Worm (Caenorhabditis elegans) whole organism, L3 larva: Measurements from ENCODE around the gene str-73.

Source experiments
- ama-1 ChIP-seq: fragments of 150-350 bp; optimal IDR thresholded peaks from 2 replicates; lab custom pipeline; 2018
- ceh-16 ChIP-seq: sonication (generic microtip); optimal IDR thresholded peaks from 2 replicates; lab custom pipeline; 2017; ENCODE audit warnings: missing biosample characterization, missing genetic modification characterization
- daf-12 ChIP-seq: fragments of 150-350 bp; optimal IDR thresholded peaks from 2 replicates; lab custom pipeline; 2014; ENCODE audit warnings: missing biosample characterization, missing genetic modification reagents, missing genetic modification characterization
- egl-5 ChIP-seq: fragments of 150-350 bp; optimal IDR thresholded peaks from 2 replicates; lab custom pipeline; 2017; ENCODE audit warnings: missing biosample characterization, missing genetic modification reagents, missing genetic modification characterization, inconsistent platforms
- jun-1 ChIP-seq: fragments of 150-350 bp; optimal IDR thresholded peaks from 2 replicates; lab custom pipeline; 2014; ENCODE audit warnings: missing biosample characterization, missing genetic modification reagents, missing genetic modification characterization
- mdl-1 ChIP-seq: fragments of 150-350 bp; optimal IDR thresholded peaks from 2 replicates; lab custom pipeline; 2014; ENCODE audit warnings: missing biosample characterization, missing genetic modification characterization
- tbx-2 ChIP-seq: sonication (generic microtip); optimal IDR thresholded peaks from 2 replicates; lab custom pipeline; 2016; ENCODE audit warnings: mild to moderate bottlenecking, missing genetic modification characterization, missing compliant biosample characterization
- zag-1 ChIP-seq: fragments of 150-350 bp; optimal IDR thresholded peaks from 2 replicates; lab custom pipeline; 2014; ENCODE audit warnings: missing biosample characterization, missing genetic modification characterization
- ztf-11 ChIP-seq: fragments of 150-350 bp; optimal IDR thresholded peaks from 2 replicates; lab custom pipeline; 2014; ENCODE audit warnings: missing biosample characterization, missing genetic modification characterization

ce11 chrV:16433471-16433870 is 3.4 kb downstream of the str-73 start, which contains the start of gene clec-234:
- no peak for TF ChIP-seq zag-1
- TF ChIP-seq jun-1, result no peak
- no peak for TF ChIP-seq ama-1 (lab: Kevin White, UChicago)
- TF ChIP-seq ztf-11, result no peak
- no peak for TF ChIP-seq tbx-2 (tag; lab: Kevin White, UChicago)
- no peak for TF ChIP-seq egl-5 (tag; lab: Kevin White, UChicago)
- TF ChIP-seq mdl-1 (tag; lab: Kevin White, UChicago), result no peak
- no peak for TF ChIP-seq ceh-16 (tag; lab: Kevin White, UChicago)
- no peak for TF ChIP-seq daf-12 (tag; lab: Kevin White, UChicago)
